Worm (Caenorhabditis elegans) whole organism, L2 larva: ENCODE measurements around the gene C05D12.7.
A peak's percentile ranks its signal among the peaks of the same experiment; 100 is the strongest.

Source experiments
- C34F6.9 ChIP-seq: fragments of 150-350 bp; optimal IDR thresholded peaks from 2 replicates; lab custom pipeline; 2014; ENCODE audit warnings: missing biosample characterization, missing genetic modification characterization
- F13H6.1 ChIP-seq: sonication (generic microtip); optimal IDR thresholded peaks from 2 replicates; lab custom pipeline; 2016; ENCODE audit warnings: missing genetic modification characterization, missing compliant biosample characterization
- R02D3.7 ChIP-seq: fragments of 150-350 bp; optimal IDR thresholded peaks from 2 replicates; lab custom pipeline; 2014; ENCODE audit warnings: missing biosample characterization, missing genetic modification characterization
- Y55F3AM.14 ChIP-seq: fragments of 200-800 bp; sonication (Bioruptor generic); optimal IDR thresholded peaks from 2 replicates; lab custom pipeline; 2018; ENCODE audit warnings: mild to moderate bottlenecking, missing genetic modification characterization, missing compliant biosample characterization
- ZK546.5 ChIP-seq: sonication (generic microtip); optimal IDR thresholded peaks from 2 replicates; lab custom pipeline; 2017; ENCODE audit warnings: missing biosample characterization, missing genetic modification characterization
- alr-1 ChIP-seq: fragments of 150-350 bp; optimal IDR thresholded peaks from 2 replicates; lab custom pipeline; 2014; ENCODE audit warnings: missing biosample characterization, missing genetic modification characterization
- aly-2 ChIP-seq: fragments of 150-350 bp; optimal IDR thresholded peaks from 2 replicates; lab custom pipeline; 2014; ENCODE audit warnings: missing biosample characterization, missing genetic modification characterization
- ama-1 ChIP-seq: fragments of 150-350 bp; optimal IDR thresholded peaks from 2 replicates; lab custom pipeline; 2018; ENCODE audit warnings: inconsistent platforms
- ceh-16 ChIP-seq: fragments of 150-350 bp; optimal IDR thresholded peaks from 2 replicates; lab custom pipeline; 2014; ENCODE audit warnings: missing biosample characterization, missing genetic modification characterization
- egl-27 ChIP-seq: sonication (generic microtip); optimal IDR thresholded peaks from 3 replicates; lab custom pipeline; 2017; ENCODE audit warnings: missing biosample characterization, missing genetic modification reagents, missing genetic modification characterization
- elt-1 ChIP-seq: fragments of 150-350 bp; optimal IDR thresholded peaks from 2 replicates; lab custom pipeline; 2014; ENCODE audit warnings: missing biosample characterization, missing genetic modification characterization
- fos-1 ChIP-seq: fragments of 150-350 bp; optimal IDR thresholded peaks from 2 replicates; lab custom pipeline; 2014; ENCODE audit warnings: missing biosample characterization, missing genetic modification characterization
- gmeb-1 ChIP-seq: fragments of 150-350 bp; optimal IDR thresholded peaks from 2 replicates; lab custom pipeline; 2014; ENCODE audit warnings: missing biosample characterization, missing genetic modification characterization
- lin-11 ChIP-seq: fragments of 150-350 bp; sonication (generic microtip); optimal IDR thresholded peaks from 2 replicates; lab custom pipeline; 2014; ENCODE audit warnings: missing biosample characterization, missing genetic modification characterization, inconsistent platforms, mixed read lengths
- lin-13 ChIP-seq: fragments of 150-350 bp; optimal IDR thresholded peaks from 2 replicates; lab custom pipeline; 2014; ENCODE audit warnings: missing biosample characterization, missing genetic modification reagents, missing genetic modification characterization
- lin-39 ChIP-seq: fragments of 150-350 bp; optimal IDR thresholded peaks from 2 replicates; lab custom pipeline; 2014; ENCODE audit warnings: missing biosample characterization, missing genetic modification reagents, missing genetic modification characterization
- lsy-2 ChIP-seq, 2 experiments: fragments of 150-350 bp in 1 of 2; sonication (generic microtip) in 1 of 2; optimal IDR thresholded peaks; 2 replicates each; lab custom pipeline; 2014 to 2017; ENCODE audit warnings: missing biosample characterization in 2 of 2, missing genetic modification characterization in 2 of 2
- mab-5 ChIP-seq: fragments of 150-350 bp; optimal IDR thresholded peaks from 2 replicates; lab custom pipeline; 2014; ENCODE audit warnings: missing biosample characterization, missing genetic modification characterization
- mdl-1 ChIP-seq, 2 experiments: fragments of 150-350 bp in 1 of 2; sonication (generic microtip) in 1 of 2; optimal IDR thresholded peaks; 2 replicates each; lab custom pipeline; 2017; ENCODE audit warnings: missing biosample characterization in 2 of 2, missing genetic modification characterization in 2 of 2
- nhr-10 ChIP-seq: sonication (generic microtip); optimal IDR thresholded peaks from 2 replicates; lab custom pipeline; 2017; ENCODE audit warnings: missing biosample characterization, missing genetic modification characterization
- nhr-11 ChIP-seq: fragments of 150-350 bp; optimal IDR thresholded peaks from 2 replicates; lab custom pipeline; 2014; ENCODE audit warnings: missing biosample characterization, missing genetic modification characterization
- nhr-12 ChIP-seq: fragments of 150-350 bp; optimal IDR thresholded peaks from 2 replicates; lab custom pipeline; 2014; ENCODE audit warnings: missing biosample characterization, missing genetic modification characterization
- nhr-129 ChIP-seq: fragments of 150-350 bp; optimal IDR thresholded peaks from 2 replicates; lab custom pipeline; 2014; ENCODE audit warnings: missing biosample characterization, missing genetic modification characterization
- nhr-21 ChIP-seq: fragments of 150-350 bp; optimal IDR thresholded peaks from 2 replicates; lab custom pipeline; 2014; ENCODE audit warnings: missing biosample characterization, missing genetic modification characterization
- nhr-23 ChIP-seq: fragments of 150-350 bp; optimal IDR thresholded peaks from 2 replicates; lab custom pipeline; 2014; ENCODE audit warnings: missing biosample characterization, missing genetic modification reagents, missing genetic modification characterization
- nhr-237 ChIP-seq: fragments of 150-350 bp; optimal IDR thresholded peaks from 2 replicates; lab custom pipeline; 2014; ENCODE audit warnings: missing biosample characterization, missing genetic modification characterization
- nhr-25 ChIP-seq: fragments of 150-350 bp; sonication (generic microtip); optimal IDR thresholded peaks from 3 replicates; lab custom pipeline; 2014; ENCODE audit warnings: missing biosample characterization, missing genetic modification characterization
- nhr-6 ChIP-seq: fragments of 150-350 bp; optimal IDR thresholded peaks from 2 replicates; lab custom pipeline; 2014; ENCODE audit warnings: missing biosample characterization, missing genetic modification characterization
- nhr-77 ChIP-seq: fragments of 150-350 bp; optimal IDR thresholded peaks from 2 replicates; lab custom pipeline; 2014; ENCODE audit warnings: missing biosample characterization, missing genetic modification characterization
- peb-1 ChIP-seq: fragments of 150-350 bp; optimal IDR thresholded peaks from 2 replicates; lab custom pipeline; 2014; ENCODE audit warnings: missing biosample characterization, missing genetic modification characterization
- sem-4 ChIP-seq: fragments of 150-350 bp; optimal IDR thresholded peaks from 2 replicates; lab custom pipeline; 2014; ENCODE audit warnings: missing biosample characterization, missing genetic modification reagents, missing genetic modification characterization
- skn-1 ChIP-seq: sonication (generic microtip); optimal IDR thresholded peaks from 2 replicates; lab custom pipeline; 2017; ENCODE audit warnings: missing biosample characterization, missing genetic modification characterization
- sma-3 ChIP-seq: sonication (generic microtip); optimal IDR thresholded peaks from 2 replicates; lab custom pipeline; 2016; ENCODE audit warnings: missing genetic modification reagents, missing genetic modification characterization, missing compliant biosample characterization
- sma-9 ChIP-seq, 2 experiments: fragments of 150-350 bp in 1 of 2; sonication (generic microtip) in 1 of 2; optimal IDR thresholded peaks; 2 replicates each; lab custom pipeline; 2014 to 2016; ENCODE audit warnings: missing genetic modification characterization in 2 of 2, mild to moderate bottlenecking in 1 of 2, missing biosample characterization in 1 of 2, missing compliant biosample characterization in 1 of 2, missing genetic modification reagents in 1 of 2, moderate library complexity in 1 of 2
- snpc-4 ChIP-seq: fragments of 150-350 bp; optimal IDR thresholded peaks from 2 replicates; lab custom pipeline; 2014; ENCODE audit warnings: missing biosample characterization, missing genetic modification characterization
- zag-1 ChIP-seq: fragments of 150-350 bp; optimal IDR thresholded peaks from 2 replicates; lab custom pipeline; 2014; ENCODE audit warnings: missing biosample characterization, missing genetic modification characterization
- ztf-1 ChIP-seq: fragments of 200-800 bp; sonication (Bioruptor generic); conservative IDR thresholded peaks from 2 replicates; pipeline ENCODE4 v1.3.6; 2022; ENCODE audit warnings: missing genetic modification characterization, missing compliant biosample characterization
- ztf-11 ChIP-seq: sonication (generic microtip); optimal IDR thresholded peaks from 2 replicates; lab custom pipeline; 2017; ENCODE audit warnings: missing biosample characterization, missing genetic modification characterization
- ztf-4 ChIP-seq: fragments of 150-350 bp; optimal IDR thresholded peaks from 2 replicates; lab custom pipeline; 2014; ENCODE audit warnings: missing biosample characterization, missing genetic modification characterization

C05D12.7 gene

DNA sequence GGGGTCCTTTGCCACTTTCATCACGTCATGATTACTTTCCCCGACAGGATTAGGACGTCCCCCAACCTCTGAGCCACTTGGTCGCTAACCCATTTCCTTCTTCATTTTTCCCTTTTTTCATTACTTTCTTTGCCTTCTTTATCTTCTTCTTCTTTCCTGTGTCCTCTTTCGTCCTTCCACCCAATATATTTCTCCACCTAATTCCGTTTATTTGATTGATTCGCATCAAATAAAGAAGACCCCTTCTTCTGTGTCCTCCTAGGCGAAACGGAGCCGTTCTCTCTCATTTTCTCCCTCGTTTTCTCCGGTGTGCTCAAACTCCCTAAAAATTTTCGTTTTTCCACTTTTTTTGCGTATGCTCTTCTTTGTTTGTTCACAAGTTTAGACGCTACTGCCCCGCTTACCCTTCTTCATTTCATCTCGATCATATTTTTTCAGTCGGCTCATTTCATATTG is at the start of gene C05D12.7:
C05D12.7 (plus strand) TSS at position 406 of the 456 bp plus-strand sequence.
- TF ChIP-seq nhr-10 (no peak), nhr-77 (tag; lab: Kevin White, UChicago) (no peak), nhr-237 (tag; lab: Kevin White, UChicago) (no peak), nhr-11 (no peak), C34F6.9 (no peak), ZK546.5 (no peak), lsy-2 (tag; optimal IDR thresholded peaks at IDR 0.05; lab: Kevin White, UChicago) (no peak), zag-1 (tag; lab: Kevin White, UChicago) (no peak), mdl-1 (tag; optimal IDR thresholded peaks at IDR 0.05; lab: Kevin White, UChicago) (no peak), skn-1 (tag; lab: Kevin White, UChicago) (no peak), lin-11 (tag; lab: Kevin White, UChicago) (no peak), nhr-129 (tag; lab: Kevin White, UChicago) (no peak), nhr-12 (no peak), sma-3 (GFP tag; lab: Kevin White, UChicago) (no peak), elt-1 (tag; lab: Kevin White, UChicago) (no peak), nhr-25 (tag; lab: Kevin White, UChicago) (no peak), nhr-23 (tag; lab: Kevin White, UChicago) (no peak), sem-4 (tag; lab: Kevin White, UChicago) (no peak), peb-1 (no peak)

- TF ChIP-seq Y55F3AM.14 (GFP tag; lab: Kevin White, UChicago) (no peak), aly-2 (no peak), alr-1 (tag; lab: Kevin White, UChicago) (no peak), ztf-11 (no peak), nhr-21 (no peak), mdl-1 (tag; optimal IDR thresholded peaks at IDR 0.05; lab: Kevin White, UChicago) (no peak), sem-4 (tag; lab: Kevin White, UChicago) (no peak), skn-1 (tag; lab: Kevin White, UChicago) (no peak), egl-27 (no peak), peb-1 (no peak), lin-39 (tag; lab: Kevin White, UChicago) (no peak), mab-5 (no peak), ztf-4 (tag; lab: Kevin White, UChicago) (no peak), R02D3.7 (tag; lab: Kevin White, UChicago) (no peak), fos-1 (no peak), nhr-237 (tag; lab: Kevin White, UChicago) (no peak)
Observed at ce11 chrII:11361751-11362150, 48.1 kb upstream of the C05D12.7 start.

ce11 chrII:11371981-11372380 is 37.9 kb upstream of the C05D12.7 start, which contains the start of gene C33B4.2:
Gene C33B4.2, minus strand, starts transcription at chrII:11372145.
- TF ChIP-seq nhr-23 (tag; lab: Kevin White, UChicago), result no peak
- TF ChIP-seq nhr-21, result peak; percentile 46
- TF ChIP-seq sma-3 (GFP tag; lab: Kevin White, UChicago), result no peak
- no peak for TF ChIP-seq zag-1 (tag; lab: Kevin White, UChicago)
- TF ChIP-seq nhr-12, result no peak
- TF ChIP-seq ceh-16 (tag; lab: Kevin White, UChicago), result no peak
- no peak for TF ChIP-seq nhr-11

DNA sequence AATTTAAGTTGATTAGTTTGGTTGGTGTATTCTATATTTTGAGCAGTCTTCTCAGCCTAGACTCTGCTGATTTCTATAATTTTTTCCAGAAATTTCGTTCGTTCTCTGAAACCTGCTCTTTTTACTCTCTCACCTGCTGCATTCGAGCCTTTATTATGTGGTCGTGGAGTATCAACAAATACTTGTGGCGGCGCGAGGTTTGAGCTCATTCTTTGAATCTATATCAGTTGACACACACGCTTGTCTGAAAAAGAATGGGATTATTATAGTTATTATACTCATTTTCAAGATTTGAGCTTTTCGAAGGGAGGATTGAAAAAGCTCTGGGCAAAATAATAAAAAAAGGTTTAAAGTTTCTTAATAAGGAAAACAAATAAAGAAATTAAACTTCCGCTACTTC is 33.9 kb upstream of the C05D12.7 start:
- TF ChIP-seq ceh-16 (tag; lab: Kevin White, UChicago) (no peak), lin-11 (tag; lab: Kevin White, UChicago) (peak; percentile 9)
- TF ChIP-seq, all 48 proteins: peak for 1

- TF ChIP-seq ztf-4 (tag; lab: Kevin White, UChicago) (no peak), fos-1 (peak; percentile 7), gmeb-1 (peak; percentile 38), nhr-77 (tag; lab: Kevin White, UChicago) (peak; percentile 9), aly-2 (no peak), lin-13 (peak; percentile 1), ztf-1 (no peak), ama-1 (peak; percentile 83), sma-3 (GFP tag; lab: Kevin White, UChicago) (peak; percentile 78), F13H6.1 (tag; lab: Kevin White, UChicago) (peak; percentile 9), snpc-4 (tag; lab: Kevin White, UChicago) (peak; percentile 93), R02D3.7 (tag; lab: Kevin White, UChicago) (no peak), nhr-6 (tag; lab: Kevin White, UChicago) (peak; percentile 20), nhr-129 (tag; lab: Kevin White, UChicago) (peak; percentile 21), Y55F3AM.14 (GFP tag; lab: Kevin White, UChicago) (peak; percentile 57), egl-27 (peak; percentile 12), nhr-25 (tag; lab: Kevin White, UChicago) (no peak), nhr-21 (peak; percentile 40), sma-9 (GFP tag; optimal IDR thresholded peaks at IDR 0.05; lab: Kevin White, UChicago) (peak; percentile 23), sma-9 (tag; optimal IDR thresholded peaks at IDR 0.05; lab: Kevin White, UChicago) (no peak), lsy-2 (tag; optimal IDR thresholded peaks at IDR 0.05; lab: Kevin White, UChicago) (peak; percentile 19 to 56)
Observed at ce11 chrII:11376598-11377108, 33.2 kb upstream of the C05D12.7 start.
